Worm (Caenorhabditis elegans): ENCODE data around the gene F48G7.13.

F48G7.13 gene

ce11 chrV:598626-599025 is 16.7 kb upstream of the F48G7.13 start:
- TF ChIP-seq ceh-19 (GFP tag; optimal IDR thresholded peaks at IDR 0.05) (no peak), rnt-1 (tag; optimal IDR thresholded peaks at IDR 0.05) (no peak), mec-3 (tag; optimal IDR thresholded peaks at IDR 0.05; ENCODE audit: borderline replicate concordance) (no peak), nhr-11 (tag; optimal IDR thresholded peaks at IDR 0.05) (no peak), hlh-30 (tag; optimal IDR thresholded peaks at IDR 0.05; ENCODE audit: insufficient read depth) (no peak), hlh-13 (GFP tag; optimal IDR thresholded peaks at IDR 0.05) (no peak), ceh-6 (GFP tag; optimal IDR thresholded peaks at IDR 0.05) (no peak), hlh-6 (tag; optimal IDR thresholded peaks at IDR 0.05) (no peak), hlh-8 (tag; optimal IDR thresholded peaks at IDR 0.05) (no peak), nfya-1 (tag; optimal IDR thresholded peaks at IDR 0.05) (no peak), pha-4 (tag; optimal IDR thresholded peaks at IDR 0.05) (no peak), odd-2 (tag; optimal IDR thresholded peaks at IDR 0.05) (no peak), eyg-1 (tag; optimal IDR thresholded peaks at IDR 0.05) (no peak)

- TF ChIP-seq pag-3 (tag; optimal IDR thresholded peaks at IDR 0.05; ENCODE audit: borderline replicate concordance): no peak
- no peak for TF ChIP-seq ceh-34 (tag; optimal IDR thresholded peaks at IDR 0.05)
Observed at ce11 chrV:599783-600182, 15.6 kb upstream of the F48G7.13 start.

DNA sequence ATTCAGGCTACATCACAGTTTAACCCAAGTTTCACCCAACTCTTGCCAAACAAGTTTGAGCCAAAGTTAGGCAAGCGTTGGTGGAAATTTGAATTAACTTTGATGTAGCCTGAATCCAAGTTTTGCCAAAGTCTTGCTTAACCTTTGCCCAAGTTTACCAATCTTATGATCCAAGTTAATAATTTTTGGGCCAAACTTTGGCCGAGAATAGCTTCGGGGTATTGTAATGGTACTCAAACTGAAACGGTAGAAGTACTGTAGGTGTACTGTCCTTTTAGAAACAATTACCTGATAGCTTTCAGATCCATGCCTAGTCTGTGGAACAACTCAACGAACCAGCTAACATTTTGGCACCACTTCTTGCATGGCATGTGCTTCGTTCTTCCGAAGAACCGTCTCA is 15.1 kb upstream of the F48G7.13 start, which contains the start of gene nhr-251:
TSS of gene nhr-251 (plus strand) at position 301 of the 400 bp plus-strand sequence.
- TF ChIP-seq pros-1 (tag; optimal IDR thresholded peaks at IDR 0.05) (no peak), mec-3 (tag; optimal IDR thresholded peaks at IDR 0.05; ENCODE audit: borderline replicate concordance) (no peak), pax-1 (tag; optimal IDR thresholded peaks at IDR 0.05) (no peak), ref-2 (tag; optimal IDR thresholded peaks at IDR 0.05) (no peak)

DNA sequence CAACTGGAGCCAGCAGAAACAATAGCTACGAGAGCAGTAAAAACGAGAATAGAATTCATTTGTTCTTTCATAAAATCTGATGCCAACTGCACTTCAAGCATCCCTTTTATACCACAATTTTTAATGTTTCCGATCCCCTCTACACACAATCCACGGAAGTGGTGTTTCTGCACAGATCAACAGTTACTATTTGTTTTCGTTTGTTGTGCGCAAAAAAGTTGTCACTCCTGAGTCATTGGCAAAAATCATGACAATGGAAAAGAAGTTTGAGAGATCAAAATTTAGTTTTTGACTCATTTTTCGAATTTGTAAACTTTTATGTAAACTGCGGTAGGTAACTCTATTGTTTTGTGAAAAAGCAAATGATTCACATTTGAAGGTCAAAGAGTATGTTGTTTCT is 11.3 kb upstream of the F48G7.13 start, which contains the start of gene srlf-37:
TSS of gene srlf-37 (minus strand) at position 101 of the 400 bp plus-strand sequence.
- no peak for TF ChIP-seq sdc-2 (tag; optimal IDR thresholded peaks at IDR 0.05)
- no peak for TF ChIP-seq fax-1 (tag; optimal IDR thresholded peaks at IDR 0.05)
- TF ChIP-seq ceh-31 (tag; optimal IDR thresholded peaks at IDR 0.05): no peak
- TF ChIP-seq ceh-48 (tag; optimal IDR thresholded peaks at IDR 0.05): no peak
- no peak for TF ChIP-seq unc-55 (GFP tag; optimal IDR thresholded peaks at IDR 0.05)
- TF ChIP-seq unc-86 (tag; optimal IDR thresholded peaks at IDR 0.05): no peak
- no peak for TF ChIP-seq ceh-22 (tag; optimal IDR thresholded peaks at IDR 0.05)
- no peak for TF ChIP-seq odd-2 (tag; optimal IDR thresholded peaks at IDR 0.05)
- no peak for TF ChIP-seq sox-2 (GFP tag; IDR thresholded peaks at IDR 0.05)
- no peak for TF ChIP-seq pag-3 (tag; optimal IDR thresholded peaks at IDR 0.05; ENCODE audit: borderline replicate concordance)
- TF ChIP-seq eyg-1 (tag; optimal IDR thresholded peaks at IDR 0.05): no peak
- no peak for TF ChIP-seq lim-6 (tag; optimal IDR thresholded peaks at IDR 0.05)
- no peak for TF ChIP-seq npax-4 (tag; optimal IDR thresholded peaks at IDR 0.05)
- TF ChIP-seq pqm-1 (tag; optimal IDR thresholded peaks at IDR 0.05): no peak
- TF ChIP-seq ceh-19 (GFP tag; optimal IDR thresholded peaks at IDR 0.05): no peak
- no peak for TF ChIP-seq ceh-9 (tag; optimal IDR thresholded peaks at IDR 0.05)
- TF ChIP-seq sox-4 (tag; optimal IDR thresholded peaks at IDR 0.05): no peak

DNA sequence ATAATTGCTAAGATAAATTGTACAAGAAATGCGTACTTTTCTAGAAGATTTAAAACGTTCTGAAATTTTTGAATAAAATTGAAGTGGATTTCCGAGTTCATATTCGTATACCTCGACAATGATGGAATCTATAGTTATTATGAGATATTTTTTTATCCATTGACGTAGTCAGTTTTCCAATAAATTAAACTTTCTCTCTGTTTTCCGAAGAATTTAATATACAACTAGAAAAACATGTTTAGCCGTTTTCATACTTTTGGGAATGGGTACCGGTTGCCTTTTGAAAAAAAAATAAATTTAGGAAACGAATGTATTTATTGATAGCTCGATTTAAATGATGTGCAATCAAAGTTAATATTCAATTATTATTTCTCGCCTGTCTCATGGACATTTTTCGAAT is 6.5 kb upstream of the F48G7.13 start, which contains the start of gene srw-109:
TSS of gene srw-109 (minus strand) at position 101 of the 400 bp plus-strand sequence.
- no peak for TF ChIP-seq pat-9 (tag; optimal IDR thresholded peaks at IDR 0.05)
- TF ChIP-seq fax-1 (tag; optimal IDR thresholded peaks at IDR 0.05): no peak
- TF ChIP-seq unc-42 (tag; optimal IDR thresholded peaks at IDR 0.05): no peak
- no peak for TF ChIP-seq K02D7.2 (tag; optimal IDR thresholded peaks at IDR 0.05)
- no peak for TF ChIP-seq elt-2 (tag; optimal IDR thresholded peaks at IDR 0.05)
- TF ChIP-seq pag-3 (tag; optimal IDR thresholded peaks at IDR 0.05; ENCODE audit: borderline replicate concordance): no peak
- TF ChIP-seq eyg-1 (tag; optimal IDR thresholded peaks at IDR 0.05): no peak
- TF ChIP-seq gmeb-2 (tag; optimal IDR thresholded peaks at IDR 0.05): no peak
- no peak for TF ChIP-seq sdc-2 (tag; optimal IDR thresholded peaks at IDR 0.05)
